Fruit fly (Drosophila melanogaster) whole organism, embryonic: ENCODE measurements around the gene CG11131.

Source experiments
- Adf1 ChIP-seq: fragments of 200-800 bp; sonication (Bioruptor generic); IDR thresholded peaks from 2 replicates; pipeline ENCODE4 v1.3.6; 2022; ENCODE audit warnings: missing biosample characterization, missing genetic modification characterization
- Antp ChIP-seq: fragments of 200-800 bp; sonication (Bioruptor generic); optimal IDR thresholded peaks from 3 replicates; lab custom pipeline; 2016; ENCODE audit warnings: missing biosample characterization, missing genetic modification characterization
- Asciz ChIP-seq: fragments of 200-800 bp; sonication (Bioruptor generic); optimal IDR thresholded peaks from 2 replicates; lab custom pipeline; 2017; ENCODE audit warnings: missing biosample characterization, mild to moderate bottlenecking, missing genetic modification characterization, missing genetic modification reagents
- CG10147 ChIP-seq: fragments of 200-800 bp; sonication (Bioruptor generic); optimal IDR thresholded peaks from 2 replicates; lab custom pipeline; 2019; ENCODE audit warnings: missing biosample characterization, mild to moderate bottlenecking, missing genetic modification characterization, moderate library complexity
- CG11085 ChIP-seq: fragments of 200-800 bp; sonication (Bioruptor generic); IDR thresholded peaks from 2 replicates; pipeline ENCODE4 v1.3.6; 2022; ENCODE audit warnings: missing biosample characterization, missing genetic modification characterization
- CG11560 ChIP-seq: fragments of 200-800 bp; sonication (Bioruptor generic); IDR thresholded peaks from 3 replicates; pipeline ENCODE4 v1.3.6; 2022; ENCODE audit warnings: missing biosample characterization, missing genetic modification characterization
- CG1233 ChIP-seq: fragments of 200-800 bp; sonication (Bioruptor generic); optimal IDR thresholded peaks from 4 replicates; lab custom pipeline; 2018; ENCODE audit warnings: missing biosample characterization, mild to moderate bottlenecking, missing genetic modification characterization
- CG14441 ChIP-seq: fragments of 200-800 bp; sonication (Bioruptor generic); IDR thresholded peaks from 2 replicates; pipeline ENCODE4 v1.3.6; 2022; ENCODE audit warnings: missing biosample characterization, missing genetic modification characterization
- CG1529 ChIP-seq: fragments of 200-800 bp; sonication (Bioruptor generic); optimal IDR thresholded peaks from 3 replicates; lab custom pipeline; 2018; ENCODE audit warnings: missing biosample characterization, missing genetic modification characterization
- CG18619 ChIP-seq: fragments of 200-800 bp; sonication (Bioruptor generic); optimal IDR thresholded peaks from 3 replicates; lab custom pipeline; 2017; ENCODE audit warnings: missing biosample characterization, mild to moderate bottlenecking, missing genetic modification characterization
- CG32532 ChIP-seq: fragments of 200-800 bp; sonication (Bioruptor generic); IDR thresholded peaks from 2 replicates; pipeline ENCODE4 v1.3.6; 2022; ENCODE audit warnings: missing biosample characterization, missing genetic modification characterization
- CG32772 ChIP-seq: fragments of 200-800 bp; sonication (Bioruptor generic); IDR thresholded peaks from 2 replicates; pipeline ENCODE4 v1.3.6; 2022; ENCODE audit warnings: missing biosample characterization, missing genetic modification characterization
- CG5953 ChIP-seq: fragments of 200-800 bp; sonication (Bioruptor generic); IDR thresholded peaks from 2 replicates; pipeline ENCODE4 v1.3.6; 2022; ENCODE audit warnings: missing biosample characterization, missing genetic modification characterization
- CG6254 ChIP-seq: fragments of 200-800 bp; sonication (Bioruptor generic); optimal IDR thresholded peaks from 3 replicates; lab custom pipeline; 2017; ENCODE audit warnings: mild to moderate bottlenecking, missing biosample characterization, missing genetic modification reagents, missing genetic modification characterization
- CG6689 ChIP-seq: fragments of 200-800 bp; sonication (Bioruptor generic); IDR thresholded peaks from 2 replicates; pipeline ENCODE4 v1.3.6; 2022; ENCODE audit warnings: missing biosample characterization, missing genetic modification characterization
- CG6854 ChIP-seq: fragments of 200-800 bp; sonication (Bioruptor generic); optimal IDR thresholded peaks from 3 replicates; lab custom pipeline; 2017; ENCODE audit warnings: missing biosample characterization, mild to moderate bottlenecking, missing genetic modification characterization
- CG7271 ChIP-seq: fragments of 200-800 bp; sonication (Bioruptor generic); optimal IDR thresholded peaks from 2 replicates; lab custom pipeline; 2018; ENCODE audit warnings: missing biosample characterization, mild to moderate bottlenecking, missing genetic modification characterization, moderate library complexity
- CG8359 ChIP-seq: fragments of 200-800 bp; sonication (Bioruptor generic); optimal IDR thresholded peaks from 2 replicates; lab custom pipeline; 2017; ENCODE audit warnings: missing biosample characterization, mild to moderate bottlenecking, missing genetic modification characterization, borderline replicate concordance
- CG8924 ChIP-seq: fragments of 200-800 bp; optimal IDR thresholded peaks from 3 replicates; lab custom pipeline; 2019; ENCODE audit warnings: missing biosample characterization, mild to moderate bottlenecking, missing genetic modification characterization, moderate library complexity
- CoRest ChIP-seq: fragments of 200-800 bp; sonication (Bioruptor generic); optimal IDR thresholded peaks from 3 replicates; lab custom pipeline; 2018; ENCODE audit warnings: missing biosample characterization, mild to moderate bottlenecking, missing genetic modification characterization, moderate library complexity
- D19A ChIP-seq: fragments of 200-800 bp; optimal IDR thresholded peaks from 3 replicates; lab custom pipeline; 2019; ENCODE audit warnings: missing biosample characterization, mild to moderate bottlenecking, missing genetic modification characterization, moderate library complexity
- Dek ChIP-seq: fragments of 200-800 bp; sonication (Bioruptor generic); optimal IDR thresholded peaks from 3 replicates; lab custom pipeline; 2019; ENCODE audit warnings: missing biosample characterization, mild to moderate bottlenecking, missing genetic modification characterization, moderate library complexity
- E2f1 ChIP-seq: fragments of 200-800 bp; sonication (Bioruptor generic); IDR thresholded peaks from 2 replicates; pipeline ENCODE4 v1.3.6; 2022; ENCODE audit warnings: missing biosample characterization, missing genetic modification characterization
- Gug ChIP-seq: fragments of 200-800 bp; sonication (Bioruptor generic); IDR thresholded peaks from 4 replicates; pipeline ENCODE4 v1.3.6; 2022; ENCODE audit warnings: missing biosample characterization, missing genetic modification characterization
- HLH3B ChIP-seq: fragments of 200-800 bp; sonication (Bioruptor generic); IDR thresholded peaks from 2 replicates; pipeline ENCODE4 v1.3.6; 2022; ENCODE audit warnings: missing biosample characterization, missing genetic modification characterization
- Mes4 ChIP-seq: fragments of 200-800 bp; sonication (Bioruptor generic); optimal IDR thresholded peaks from 2 replicates; lab custom pipeline; 2016; ENCODE audit warnings: missing biosample characterization, missing genetic modification characterization
- NFAT ChIP-seq: fragments of 200-800 bp; sonication (Bioruptor generic); IDR thresholded peaks from 2 replicates; pipeline ENCODE4 v1.3.6; 2022; ENCODE audit warnings: missing biosample characterization, missing genetic modification characterization
- Nf-YC ChIP-seq: fragments of 200-800 bp; optimal IDR thresholded peaks from 3 replicates; lab custom pipeline; 2019; ENCODE audit warnings: missing biosample characterization, mild to moderate bottlenecking, missing genetic modification characterization, moderate library complexity
- Optix ChIP-seq: fragments of 200-800 bp; sonication (Bioruptor generic); IDR thresholded peaks from 3 replicates; pipeline ENCODE4 v1.3.6; 2022; ENCODE audit warnings: missing biosample characterization, missing genetic modification characterization
- Ptx1 ChIP-seq: fragments of 200-800 bp; sonication (Bioruptor generic); IDR thresholded peaks from 2 replicates; pipeline ENCODE4 v1.3.6; 2022; ENCODE audit warnings: missing biosample characterization, missing genetic modification characterization
- Sox100B ChIP-seq: fragments of 200-800 bp; sonication (Bioruptor generic); optimal IDR thresholded peaks from 3 replicates; lab custom pipeline; 2018; ENCODE audit warnings: missing biosample characterization, mild to moderate bottlenecking, missing genetic modification characterization
- dmrt99B ChIP-seq: fragments of 200-800 bp; sonication (Bioruptor generic); optimal IDR thresholded peaks from 2 replicates; lab custom pipeline; 2018; ENCODE audit warnings: missing biosample characterization, mild to moderate bottlenecking, missing genetic modification characterization, moderate library complexity
- ewg ChIP-seq: fragments of 200-800 bp; sonication (Bioruptor generic); optimal IDR thresholded peaks from 3 replicates; lab custom pipeline; 2017; ENCODE audit warnings: mild to moderate bottlenecking, missing biosample characterization, missing genetic modification reagents, missing genetic modification characterization
- fd96Cb ChIP-seq: fragments of 200-800 bp; sonication (Bioruptor generic); optimal IDR thresholded peaks from 2 replicates; lab custom pipeline; 2018; ENCODE audit warnings: missing biosample characterization, mild to moderate bottlenecking, missing genetic modification characterization, moderate library complexity
- ftz-f1 ChIP-seq: fragments of 200-800 bp; sonication (Bioruptor generic); optimal IDR thresholded peaks from 2 replicates; lab custom pipeline; 2016; ENCODE audit warnings: missing biosample characterization, missing genetic modification characterization
- gt ChIP-seq: fragments of 200-800 bp; sonication (Bioruptor generic); IDR thresholded peaks from 2 replicates; pipeline ENCODE4 v1.3.6; 2022; ENCODE audit warnings: missing biosample characterization, missing genetic modification characterization
- ind ChIP-seq: fragments of 200-800 bp; sonication (Bioruptor generic); optimal IDR thresholded peaks from 3 replicates; lab custom pipeline; 2016; ENCODE audit warnings: missing biosample characterization, missing genetic modification characterization
- jigr1 ChIP-seq: fragments of 200-800 bp; sonication (Bioruptor generic); IDR thresholded peaks from 3 replicates; pipeline ENCODE4 v1.3.6; 2022; ENCODE audit warnings: missing biosample characterization, missing genetic modification characterization
- kah ChIP-seq: fragments of 200-800 bp; sonication (Bioruptor generic); optimal IDR thresholded peaks from 2 replicates; lab custom pipeline; 2018; ENCODE audit warnings: missing biosample characterization, mild to moderate bottlenecking, missing genetic modification characterization
- kay ChIP-seq: fragments of 200-800 bp; sonication (Bioruptor generic); optimal IDR thresholded peaks from 2 replicates; lab custom pipeline; 2016; ENCODE audit warnings: missing biosample characterization, missing genetic modification characterization
- ken ChIP-seq: fragments of 200-800 bp; sonication (Bioruptor generic); IDR thresholded peaks from 3 replicates; pipeline ENCODE4 v1.3.6; 2022; ENCODE audit warnings: missing biosample characterization, missing genetic modification characterization
- nmo ChIP-seq: fragments of 200-800 bp; sonication (Bioruptor generic); optimal IDR thresholded peaks from 2 replicates; lab custom pipeline; 2018; ENCODE audit warnings: missing biosample characterization, mild to moderate bottlenecking, missing genetic modification characterization, moderate library complexity
- nom ChIP-seq: fragments of 200-800 bp; sonication (Bioruptor generic); optimal IDR thresholded peaks from 2 replicates; lab custom pipeline; 2017; ENCODE audit warnings: missing biosample characterization, missing genetic modification characterization, mild to moderate bottlenecking, moderate library complexity, missing genetic modification reagents
- row ChIP-seq: fragments of 200-800 bp; sonication (Bioruptor generic); IDR thresholded peaks from 3 replicates; pipeline ENCODE4 v1.3.6; 2022; ENCODE audit warnings: missing biosample characterization, missing genetic modification characterization
- run ChIP-seq: fragments of 200-800 bp; sonication (Bioruptor generic); optimal IDR thresholded peaks from 3 replicates; lab custom pipeline; 2018; ENCODE audit warnings: missing biosample characterization, mild to moderate bottlenecking, missing genetic modification characterization
- slou ChIP-seq: fragments of 200-800 bp; sonication (Bioruptor generic); optimal IDR thresholded peaks from 3 replicates; lab custom pipeline; 2016; ENCODE audit warnings: missing biosample characterization, missing genetic modification characterization
- so ChIP-seq: fragments of 200-800 bp; sonication (Bioruptor generic); IDR thresholded peaks from 3 replicates; pipeline ENCODE4 v1.3.6; 2022; ENCODE audit warnings: missing biosample characterization, missing genetic modification characterization
- sqz ChIP-seq: fragments of 200-800 bp; sonication (Bioruptor generic); optimal IDR thresholded peaks from 3 replicates; lab custom pipeline; 2018; ENCODE audit warnings: missing biosample characterization, mild to moderate bottlenecking, missing genetic modification characterization
- tap ChIP-seq: fragments of 200-800 bp; optimal IDR thresholded peaks from 3 replicates; lab custom pipeline; 2019; ENCODE audit warnings: missing biosample characterization, mild to moderate bottlenecking, missing genetic modification characterization, moderate library complexity
- vnd ChIP-seq: fragments of 200-800 bp; sonication (Bioruptor generic); IDR thresholded peaks from 3 replicates; pipeline ENCODE4 v1.3.6; 2022; ENCODE audit warnings: missing biosample characterization, missing genetic modification characterization; ENCODE audit not compliant: partially characterized antibody
- zf30C ChIP-seq: fragments of 200-800 bp; sonication (Bioruptor generic); optimal IDR thresholded peaks from 3 replicates; lab custom pipeline; 2018; ENCODE audit warnings: missing biosample characterization, mild to moderate bottlenecking, missing genetic modification characterization

Gene CG11131

dm6 chr3L:22865061-22865418 is 33.5 kb upstream of the CG11131 start (continued):
- TF ChIP-seq CG6254 (GFP tag; lab: Kevin White, UChicago) = peak; percentile 38
- TF ChIP-seq slou (GFP tag; lab: Kevin White, UChicago) = peak; percentile 21
- peak; percentile 62 for TF ChIP-seq CG10147 (GFP tag; lab: Kevin White, UChicago)
- TF ChIP-seq CG6689 = peak; percentile 69; the same call in 1 of the 2 replicates
- no peak for TF ChIP-seq vnd (GFP tag; lab: Robert Waterston, UW)
- TF ChIP-seq CG1529 (GFP tag; lab: Kevin White, UChicago) = peak; percentile 27
- TF ChIP-seq fd96Cb (tag; lab: Kevin White, UChicago) = peak; percentile 54
- 0 out of 3 replicates have a peak, but pooled peaks have one; percentile 22 for TF ChIP-seq Optix
- TF ChIP-seq kay (GFP tag; lab: Kevin White, UChicago) = peak; percentile 71
- peak; percentile 80 for TF ChIP-seq row (GFP tag; lab: Robert Waterston, UW)
- no peak for TF ChIP-seq ftz-f1 (GFP tag; lab: Kevin White, UChicago)
- TF ChIP-seq Antp (GFP tag; lab: Kevin White, UChicago) = no peak
- TF ChIP-seq sqz (GFP tag; lab: Kevin White, UChicago) = peak; percentile 28
- peak; percentile 86 for TF ChIP-seq CoRest (tag; lab: Kevin White, UChicago)
- TF ChIP-seq Ptx1 (GFP tag; lab: Robert Waterston, UW) = peak; percentile 69
- TF ChIP-seq tap (tag; lab: Kevin White, UChicago) = peak; percentile 38
- TF ChIP-seq CG1233 (GFP tag; lab: Kevin White, UChicago) = peak; percentile 23
- peak; percentile 73 for TF ChIP-seq CG18619
- TF ChIP-seq Gug = peak; percentile 24; the same call in 1 of the 4 replicates
- peak; percentile 58 for TF ChIP-seq ind
- TF ChIP-seq E2f1 (GFP tag; lab: Robert Waterston, UW) = peak; percentile 71
- peak; percentile 29 for TF ChIP-seq nom (GFP tag; lab: Kevin White, UChicago)
- TF ChIP-seq CG8359 (GFP tag; lab: Kevin White, UChicago) = no peak
- peak; percentile 61 for TF ChIP-seq Nf-YC (tag; lab: Kevin White, UChicago)
- TF ChIP-seq D19A (tag; lab: Kevin White, UChicago) = peak; percentile 67
- peak; percentile 29 for TF ChIP-seq run (tag; lab: Kevin White, UChicago)
- TF ChIP-seq CG5953 (GFP tag; lab: Robert Waterston, UW) = peak; percentile 39; the same call in 1 of the 2 replicates
- no peak for TF ChIP-seq Mes4 (GFP tag; lab: Kevin White, UChicago)
- peak; percentile 49 for TF ChIP-seq Dek (tag; lab: Kevin White, UChicago)
- 0 out of 2 replicates have a peak, but pooled peaks have one; percentile 14 for TF ChIP-seq CG11085 (GFP tag; lab: Robert Waterston, UW)
- no peak; the same call in 1 of the 2 replicates for TF ChIP-seq Adf1
- TF ChIP-seq CG7271 (tag; lab: Kevin White, UChicago) = no peak
- TF ChIP-seq NFAT = peak; percentile 19; the same call in 1 of the 2 replicates
- TF ChIP-seq Asciz (GFP tag; lab: Kevin White, UChicago) = peak; percentile 68
- peak; percentile 69; the same call in 1 of the 2 replicates for TF ChIP-seq CG32532 (GFP tag; lab: Robert Waterston, UW)
- no peak for TF ChIP-seq jigr1 (GFP tag; lab: Robert Waterston, UW)
- peak; percentile 59 for TF ChIP-seq CG14441 (GFP tag; lab: Robert Waterston, UW)
- peak; percentile 90 for TF ChIP-seq dmrt99B (tag; lab: Kevin White, UChicago)
- no peak for TF ChIP-seq gt (GFP tag; lab: Robert Waterston, UW)
- TF ChIP-seq ewg (GFP tag; lab: Kevin White, UChicago) = peak; percentile 25
- no peak for TF ChIP-seq CG11560 (tag; lab: Robert Waterston, UW)
- TF ChIP-seq ken (GFP tag; lab: Robert Waterston, UW) = 0 out of 3 replicates have a peak, but pooled peaks have one; percentile 63
- peak; percentile 78 for TF ChIP-seq Sox100B
- peak; percentile 78 for TF ChIP-seq CG8924 (tag; lab: Kevin White, UChicago)
- TF ChIP-seq HLH3B (GFP tag; lab: Robert Waterston, UW) = peak; percentile 71
- TF ChIP-seq nmo (GFP tag; lab: Kevin White, UChicago) = peak; percentile 78
- TF ChIP-seq CG32772 (GFP tag; lab: Robert Waterston, UW) = 0 out of 2 replicates have a peak, but pooled peaks have one; percentile 31
- peak; percentile 61 for TF ChIP-seq CG6854 (GFP tag; lab: Kevin White, UChicago)
- TF ChIP-seq zf30C (GFP tag; lab: Kevin White, UChicago) = no peak
- TF ChIP-seq kah (GFP tag; lab: Kevin White, UChicago) = peak; percentile 30
- 0 out of 3 replicates have a peak, but pooled peaks have one; percentile 41 for TF ChIP-seq so (GFP tag; lab: Robert Waterston, UW)
